Worm (Caenorhabditis elegans) whole organism, L2 larva: ENCODE results near the gene exc-15.

Experiments used
- ama-1 ChIP-seq: fragments of 150-350 bp; optimal IDR thresholded peaks from 2 replicates; lab custom pipeline; 2018; ENCODE audit warnings: inconsistent platforms
- ceh-16 ChIP-seq: fragments of 150-350 bp; optimal IDR thresholded peaks from 2 replicates; lab custom pipeline; 2014; ENCODE audit warnings: missing biosample characterization, missing genetic modification characterization
- ceh-82 ChIP-seq: fragments of 150-350 bp; optimal IDR thresholded peaks from 2 replicates; lab custom pipeline; 2014; ENCODE audit warnings: missing biosample characterization, missing genetic modification characterization
- lin-39 ChIP-seq: fragments of 150-350 bp; optimal IDR thresholded peaks from 2 replicates; lab custom pipeline; 2014; ENCODE audit warnings: missing biosample characterization, missing genetic modification reagents, missing genetic modification characterization
- mbf-1 ChIP-seq: sonication (generic microtip); optimal IDR thresholded peaks from 2 replicates; lab custom pipeline; 2017; ENCODE audit warnings: missing biosample characterization, missing genetic modification characterization
- nhr-10 ChIP-seq: sonication (generic microtip); optimal IDR thresholded peaks from 2 replicates; lab custom pipeline; 2017; ENCODE audit warnings: missing biosample characterization, missing genetic modification characterization
- nhr-11 ChIP-seq: fragments of 150-350 bp; optimal IDR thresholded peaks from 2 replicates; lab custom pipeline; 2014; ENCODE audit warnings: missing biosample characterization, missing genetic modification characterization
- nhr-237 ChIP-seq: fragments of 150-350 bp; optimal IDR thresholded peaks from 2 replicates; lab custom pipeline; 2014; ENCODE audit warnings: missing biosample characterization, missing genetic modification characterization
- nhr-6 ChIP-seq: fragments of 150-350 bp; optimal IDR thresholded peaks from 2 replicates; lab custom pipeline; 2014; ENCODE audit warnings: missing biosample characterization, missing genetic modification characterization
- nhr-77 ChIP-seq: fragments of 150-350 bp; optimal IDR thresholded peaks from 2 replicates; lab custom pipeline; 2014; ENCODE audit warnings: missing biosample characterization, missing genetic modification characterization
- unc-55 ChIP-seq: fragments of 150-350 bp; sonication (generic microtip); optimal IDR thresholded peaks from 3 replicates; lab custom pipeline; 2014; ENCODE audit warnings: missing biosample characterization, missing genetic modification reagents, missing genetic modification characterization
- unc-62 ChIP-seq: fragments of 150-350 bp; optimal IDR thresholded peaks from 2 replicates; lab custom pipeline; 2014; ENCODE audit warnings: missing biosample characterization, missing genetic modification reagents, missing genetic modification characterization
- zag-1 ChIP-seq: fragments of 150-350 bp; optimal IDR thresholded peaks from 2 replicates; lab custom pipeline; 2014; ENCODE audit warnings: missing biosample characterization, missing genetic modification characterization
- ztf-11 ChIP-seq: sonication (generic microtip); optimal IDR thresholded peaks from 2 replicates; lab custom pipeline; 2017; ENCODE audit warnings: missing biosample characterization, missing genetic modification characterization

ce11 chrV:4526801-4527425, 43.7 kb downstream of the exc-15 start:
- TF ChIP-seq unc-62 (GFP tag; lab: Kevin White, UChicago) (no peak), nhr-6 (tag; lab: Kevin White, UChicago) (no peak), nhr-10 (tag; lab: Kevin White, UChicago) (no peak), lin-39 (tag; lab: Kevin White, UChicago) (no peak), nhr-77 (tag; lab: Kevin White, UChicago) (no peak), ama-1 (no peak), nhr-237 (no peak), ceh-16 (tag; lab: Kevin White, UChicago) (no peak), mbf-1 (tag; lab: Kevin White, UChicago) (no peak), nhr-11 (tag; lab: Kevin White, UChicago) (no peak), ceh-82 (tag; lab: Kevin White, UChicago) (no peak), zag-1 (tag; lab: Kevin White, UChicago) (no peak), unc-55 (GFP tag; lab: Kevin White, UChicago) (peak; percentile 7), ztf-11 (no peak)
